Worm (Caenorhabditis elegans): ENCODE measurements around the gene vkmt-1.

DNA sequence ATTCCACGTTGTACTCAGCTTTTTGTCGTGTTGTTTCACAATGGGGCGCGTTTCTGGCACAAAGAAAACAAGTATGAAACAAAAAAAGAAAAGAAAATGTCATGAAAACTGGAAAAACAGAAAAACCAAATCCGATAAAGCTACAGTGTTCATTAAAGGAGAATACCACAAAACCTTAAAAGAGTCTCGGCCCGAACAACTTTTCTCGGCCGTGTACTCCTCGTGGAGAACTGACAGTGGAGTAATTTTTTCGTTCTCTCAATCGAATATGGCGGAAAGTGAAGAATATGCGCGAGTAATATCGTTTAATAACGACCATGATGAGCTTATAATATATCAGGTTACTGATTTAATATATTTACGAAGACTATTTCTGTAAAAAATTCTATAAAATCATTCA, at the start of gene vkmt-1, which contains the start of gene tag-335:
- TF ChIP-seq med-1 (GFP tag; optimal IDR thresholded peaks at IDR 0.05; ENCODE audit: insufficient read depth) (no peak), flt-1 (GFP tag; IDR thresholded peaks at IDR 0.05) (no peak), tab-1 (GFP tag; IDR thresholded peaks at IDR 0.05) (no peak), ref-1 (GFP tag; conservative IDR thresholded peaks at IDR 0.05) (no peak), cog-1 (tag; optimal IDR thresholded peaks at IDR 0.05) (no peak), ztf-29 (GFP tag; IDR thresholded peaks at IDR 0.05) (no peak)
